Worm (Caenorhabditis elegans): ENCODE results near the gene nhr-53.
"Not testable (repeated sequence)": the region's sequence is repeated elsewhere in the genome, so short reads cannot be mapped to it uniquely, and the experiment has no call there.

DNA sequence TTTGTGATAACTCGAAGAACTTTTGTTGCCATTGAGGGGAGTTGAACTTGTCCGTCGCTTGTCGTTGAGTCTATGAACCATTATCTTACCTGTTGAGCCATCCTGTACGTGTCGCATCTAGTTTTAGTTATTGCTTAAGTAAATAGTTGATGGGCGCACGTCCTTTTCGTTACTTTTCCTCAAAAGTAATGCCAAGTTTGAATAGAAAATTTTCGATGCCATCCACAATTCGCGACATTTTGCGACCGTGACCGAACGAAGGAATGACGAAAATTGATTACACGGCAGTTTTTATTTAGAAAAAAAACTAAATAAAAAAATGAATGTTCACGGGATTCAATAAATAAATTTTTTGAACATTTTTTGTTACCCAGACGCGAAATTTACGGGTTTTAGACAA, 34.0 kb downstream of the nhr-53 start, which contains the start of gene F53E4.1:
- not testable (repeated sequence) for TF ChIP-seq ham-2 (GFP tag; optimal IDR thresholded peaks at IDR 0.05); nhr-237 (tag; optimal IDR thresholded peaks at IDR 0.05); ces-1 (GFP tag; optimal IDR thresholded peaks at IDR 0.05); snpc-4 (tag; optimal IDR thresholded peaks at IDR 0.05); nhr-28 (tag; optimal IDR thresholded peaks at IDR 0.05); ztf-11 (tag; optimal IDR thresholded peaks at IDR 0.05); lsy-2 (tag; optimal IDR thresholded peaks at IDR 0.05); M03D4.4 (tag; optimal IDR thresholded peaks at IDR 0.05); blmp-1 (tag; optimal IDR thresholded peaks at IDR 0.05); pha-4 (tag; optimal IDR thresholded peaks at IDR 0.05); elt-3 (tag; optimal IDR thresholded peaks at IDR 0.05); zip-8 (tag; optimal IDR thresholded peaks at IDR 0.05); lin-13 (tag; optimal IDR thresholded peaks at IDR 0.05); unc-62 (GFP tag; optimal IDR thresholded peaks at IDR 0.05)

Data from whole organism, mixed stage, embryonic.